Worm (Caenorhabditis elegans): ENCODE results near the gene C03B1.2.
A peak's percentile ranks its signal among the peaks of the same experiment; 100 is the strongest.

C03B1.2 gene

ce11 chrX:6377634-6378288 is 7.9 kb downstream of the C03B1.2 start, which contains the start of gene lmp-1:
Gene lmp-1, minus strand, starts transcription at chrX:6377684.
- TF ChIP-seq sptf-1 (tag; optimal IDR thresholded peaks at IDR 0.05): no peak
- no peak for TF ChIP-seq bed-3 (GFP tag; optimal IDR thresholded peaks at IDR 0.05)
- TF ChIP-seq drap-1 (GFP tag; optimal IDR thresholded peaks at IDR 0.05): no peak
- TF ChIP-seq ceh-43 (GFP tag; optimal IDR thresholded peaks at IDR 0.05): no peak
- no peak for TF ChIP-seq elt-1 (tag; optimal IDR thresholded peaks at IDR 0.05; ENCODE audit: borderline replicate concordance, insufficient read depth)
- TF ChIP-seq tbx-8 (GFP tag; optimal IDR thresholded peaks at IDR 0.05): no peak
- TF ChIP-seq mep-1 (tag; optimal IDR thresholded peaks at IDR 0.05): no peak
- TF ChIP-seq ceh-39 (tag; optimal IDR thresholded peaks at IDR 0.05): no peak
- TF ChIP-seq cnd-1 (tag; optimal IDR thresholded peaks at IDR 0.05): no peak
- TF ChIP-seq elt-3 (tag; optimal IDR thresholded peaks at IDR 0.05): no peak
- TF ChIP-seq nhr-12 (tag; optimal IDR thresholded peaks at IDR 0.05): no peak
- no peak for TF ChIP-seq unc-120 (tag; optimal IDR thresholded peaks at IDR 0.05; ENCODE audit: poor library complexity, severe bottlenecking)
- no peak for TF ChIP-seq unc-62 (GFP tag; optimal IDR thresholded peaks at IDR 0.05)
- no peak for TF ChIP-seq unc-39 (tag; optimal IDR thresholded peaks at IDR 0.05)
- TF ChIP-seq lsy-2 (tag; optimal IDR thresholded peaks at IDR 0.05): no peak
- TF ChIP-seq hlh-1 (tag; optimal IDR thresholded peaks at IDR 0.05): no peak

- TF ChIP-seq sptf-1 (tag; optimal IDR thresholded peaks at IDR 0.05): peak; percentile 54
- peak; percentile 56 for TF ChIP-seq mls-2 (tag; optimal IDR thresholded peaks at IDR 0.05)
- peak; percentile 11 for TF ChIP-seq lsy-2 (tag; optimal IDR thresholded peaks at IDR 0.05)
- TF ChIP-seq nhr-237 (tag; optimal IDR thresholded peaks at IDR 0.05): peak; percentile 44
- TF ChIP-seq unc-62 (GFP tag; optimal IDR thresholded peaks at IDR 0.05): no peak
- TF ChIP-seq hlh-1 (tag; optimal IDR thresholded peaks at IDR 0.05): peak; percentile 56
- TF ChIP-seq ceh-83 (GFP tag; optimal IDR thresholded peaks at IDR 0.05): no peak
- peak; percentile 36 for TF ChIP-seq unc-120 (tag; optimal IDR thresholded peaks at IDR 0.05; ENCODE audit: poor library complexity, severe bottlenecking)
- no peak for TF ChIP-seq snpc-4 (tag; optimal IDR thresholded peaks at IDR 0.05)
- peak; percentile 20 for TF ChIP-seq ztf-11 (tag; optimal IDR thresholded peaks at IDR 0.05)
- no peak for TF ChIP-seq nhr-12 (tag; optimal IDR thresholded peaks at IDR 0.05)
- TF ChIP-seq lin-13 (tag; optimal IDR thresholded peaks at IDR 0.05): peak; percentile 71
- no peak for TF ChIP-seq nhr-76 (tag; optimal IDR thresholded peaks at IDR 0.05)
- peak; percentile 47 for TF ChIP-seq ham-2 (GFP tag; optimal IDR thresholded peaks at IDR 0.05)
- peak; percentile 65 for TF ChIP-seq drap-1 (GFP tag; optimal IDR thresholded peaks at IDR 0.05)
- peak; percentile 15 for TF ChIP-seq cnd-1 (tag; optimal IDR thresholded peaks at IDR 0.05)
- no peak for TF ChIP-seq bed-3 (GFP tag; optimal IDR thresholded peaks at IDR 0.05)
- TF ChIP-seq mep-1 (tag; optimal IDR thresholded peaks at IDR 0.05): peak; percentile 62
- TF ChIP-seq pha-4 (tag; optimal IDR thresholded peaks at IDR 0.05): peak; percentile 91
- no peak for TF ChIP-seq zip-8 (tag; optimal IDR thresholded peaks at IDR 0.05)
- peak; percentile 44 for TF ChIP-seq ces-1 (GFP tag; optimal IDR thresholded peaks at IDR 0.05)
Measured at ce11 chrX:6378363-6378762, 8.5 kb downstream of the C03B1.2 start.

DNA sequence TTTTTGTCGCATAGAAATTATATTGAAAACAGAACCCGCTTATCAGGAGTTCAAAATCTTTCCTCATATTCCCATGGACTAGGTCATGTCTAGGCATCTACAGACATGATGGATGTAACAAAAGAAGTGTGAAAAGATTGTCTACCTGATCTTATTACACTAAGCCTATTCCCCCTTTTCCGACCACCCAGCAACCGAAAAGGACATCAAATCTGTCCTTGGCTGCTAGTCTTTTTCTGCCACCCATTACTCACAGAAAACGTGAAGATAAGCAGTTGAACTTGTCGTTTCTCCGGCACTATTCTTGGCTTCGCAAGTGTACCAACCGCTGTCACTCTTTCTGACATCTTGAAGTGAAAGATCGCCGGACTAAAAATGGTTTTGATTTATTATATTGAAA is 13.1 kb downstream of the C03B1.2 start:
- TF ChIP-seq elt-1 (tag; optimal IDR thresholded peaks at IDR 0.05; ENCODE audit: borderline replicate concordance, insufficient read depth): peak; percentile 24
- peak; percentile 19 for TF ChIP-seq ham-2 (GFP tag; optimal IDR thresholded peaks at IDR 0.05)
- no peak for TF ChIP-seq mep-1 (tag; optimal IDR thresholded peaks at IDR 0.05)

ce11 chrX:6384537-6384936 is 14.7 kb downstream of the C03B1.2 start:
- TF ChIP-seq elt-1 (tag; optimal IDR thresholded peaks at IDR 0.05; ENCODE audit: borderline replicate concordance, insufficient read depth) (peak; percentile 90), hlh-1 (tag; optimal IDR thresholded peaks at IDR 0.05) (no peak)

- no peak for TF ChIP-seq mab-5 (tag; optimal IDR thresholded peaks at IDR 0.05)
Measured at ce11 chrX:6385185-6385584, 15.4 kb downstream of the C03B1.2 start, which contains the start of gene igdb-3. Gene igdb-3, plus strand, starts transcription at chrX:6385485.

DNA sequence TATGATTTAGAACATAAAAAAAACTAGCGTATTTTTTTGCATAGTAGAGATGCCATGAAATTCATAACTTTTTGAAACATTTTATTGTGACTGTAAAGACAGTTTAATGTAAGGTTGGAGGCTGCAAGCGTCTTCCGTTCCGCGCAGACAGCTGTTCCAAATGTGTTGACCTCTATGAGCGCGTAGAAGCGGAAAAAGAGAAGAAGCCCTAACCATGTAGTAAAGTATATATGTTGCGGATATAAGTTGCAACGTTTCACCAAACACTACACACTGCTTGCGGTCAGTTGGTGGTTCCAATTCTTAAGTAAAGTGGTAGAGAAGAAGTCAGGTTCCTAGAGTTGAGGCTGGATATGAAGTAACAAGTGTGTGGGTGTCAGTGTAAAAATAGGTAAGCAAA is 18.8 kb downstream of the C03B1.2 start:
- TF ChIP-seq nhr-12 (tag; optimal IDR thresholded peaks at IDR 0.05) (no peak), hlh-1 (tag; optimal IDR thresholded peaks at IDR 0.05) (peak; percentile 99)
